Worm (Caenorhabditis elegans) whole organism, late embryonic: ENCODE measurements around the gene B0391.14.

Experiments used
- C38D4.7 ChIP-seq: fragments of 200-800 bp; sonication (Bioruptor generic); optimal IDR thresholded peaks from 2 replicates; lab custom pipeline; 2018; ENCODE audit warnings: mild to moderate bottlenecking, missing genetic modification characterization, moderate library complexity, missing compliant biosample characterization
- F13H6.1 ChIP-seq: sonication (generic microtip); optimal IDR thresholded peaks from 2 replicates; lab custom pipeline; 2016; ENCODE audit warnings: missing genetic modification characterization, missing compliant biosample characterization
- K02D7.2 ChIP-seq: sonication (generic microtip); optimal IDR thresholded peaks from 2 replicates; lab custom pipeline; 2017; ENCODE audit warnings: mild to moderate bottlenecking, missing genetic modification characterization, missing compliant biosample characterization
- K09A11.1 ChIP-seq: sonication (generic microtip); optimal IDR thresholded peaks from 2 replicates; lab custom pipeline; 2017; ENCODE audit warnings: antibody characterized with exemption, mild to moderate bottlenecking, missing genetic modification characterization, missing compliant biosample characterization; ENCODE audit not compliant: insufficient read depth
- T23F11.4 ChIP-seq: fragments of 200-800 bp; sonication (Bioruptor generic); optimal IDR thresholded peaks from 2 replicates; lab custom pipeline; 2018; ENCODE audit warnings: mild to moderate bottlenecking, missing genetic modification characterization, missing compliant biosample characterization
- ama-1 ChIP-seq: fragments of 150-350 bp; optimal IDR thresholded peaks from 2 replicates; lab custom pipeline; 2014
- ceh-14 ChIP-seq: sonication (generic microtip); optimal IDR thresholded peaks from 2 replicates; lab custom pipeline; 2016; ENCODE audit warnings: missing genotype, missing genetic modification characterization, missing compliant biosample characterization
- ceh-18 ChIP-seq: sonication (generic microtip); optimal IDR thresholded peaks from 2 replicates; lab custom pipeline; 2016; ENCODE audit warnings: missing genetic modification characterization, missing compliant biosample characterization
- ceh-2 ChIP-seq: sonication (generic microtip); optimal IDR thresholded peaks from 2 replicates; lab custom pipeline; 2016; ENCODE audit warnings: missing genotype, missing genetic modification characterization, missing compliant biosample characterization
- ceh-24 ChIP-seq: sonication (generic microtip); optimal IDR thresholded peaks from 2 replicates; lab custom pipeline; 2016; ENCODE audit warnings: mild to moderate bottlenecking, missing genetic modification characterization, missing compliant biosample characterization
- ceh-34 ChIP-seq: sonication (generic microtip); optimal IDR thresholded peaks from 2 replicates; lab custom pipeline; 2016; ENCODE audit warnings: mild to moderate bottlenecking, missing genetic modification characterization, missing compliant biosample characterization
- ceh-45 ChIP-seq: fragments of 200-800 bp; sonication (Bioruptor generic); IDR thresholded peaks from 2 replicates; pipeline ENCODE4 v1.3.6; 2022; ENCODE audit warnings: missing genetic modification reagents, missing genetic modification characterization, missing compliant biosample characterization
- ceh-48 ChIP-seq: sonication (generic microtip); optimal IDR thresholded peaks from 2 replicates; lab custom pipeline; 2016; ENCODE audit warnings: missing genetic modification characterization, inconsistent platforms, missing compliant biosample characterization
- dve-1 ChIP-seq: sonication (generic microtip); optimal IDR thresholded peaks from 2 replicates; lab custom pipeline; 2017; ENCODE audit warnings: antibody characterized with exemption, mild to moderate bottlenecking, missing genetic modification characterization, missing compliant biosample characterization
- ets-4 ChIP-seq: sonication (generic microtip); optimal IDR thresholded peaks from 2 replicates; lab custom pipeline; 2016; ENCODE audit warnings: missing genetic modification characterization, missing compliant biosample characterization
- eyg-1 ChIP-seq: sonication (generic microtip); optimal IDR thresholded peaks from 2 replicates; lab custom pipeline; 2016; ENCODE audit warnings: missing genotype, missing genetic modification characterization, missing compliant biosample characterization
- fax-1 ChIP-seq: sonication (generic microtip); optimal IDR thresholded peaks from 2 replicates; lab custom pipeline; 2016; ENCODE audit warnings: missing genotype, missing genetic modification characterization, missing compliant biosample characterization
- fkh-6 ChIP-seq: sonication (generic microtip); optimal IDR thresholded peaks from 2 replicates; lab custom pipeline; 2016; ENCODE audit warnings: missing genetic modification characterization, missing compliant biosample characterization
- gmeb-2 ChIP-seq: sonication (generic microtip); optimal IDR thresholded peaks from 2 replicates; lab custom pipeline; 2016; ENCODE audit warnings: missing genetic modification characterization, inconsistent platforms, missing compliant biosample characterization
- hlh-30 ChIP-seq: sonication (generic microtip); optimal IDR thresholded peaks from 2 replicates; lab custom pipeline; 2017; ENCODE audit warnings: antibody characterized with exemption, missing genetic modification characterization, missing compliant biosample characterization; ENCODE audit not compliant: insufficient read depth
- hlh-6 ChIP-seq: sonication (generic microtip); optimal IDR thresholded peaks from 2 replicates; lab custom pipeline; 2016; ENCODE audit warnings: missing genotype, missing genetic modification characterization, missing compliant biosample characterization
- madf-2 ChIP-seq: sonication (generic microtip); optimal IDR thresholded peaks from 2 replicates; lab custom pipeline; 2017; ENCODE audit warnings: missing genetic modification characterization, missing compliant biosample characterization
- mec-3 ChIP-seq: sonication (generic microtip); optimal IDR thresholded peaks from 2 replicates; lab custom pipeline; 2016; ENCODE audit warnings: borderline replicate concordance, missing genetic modification characterization, missing compliant biosample characterization
- nhr-232 ChIP-seq: sonication (generic microtip); optimal IDR thresholded peaks from 2 replicates; lab custom pipeline; 2016; ENCODE audit warnings: missing genetic modification characterization, missing compliant biosample characterization
- odd-2 ChIP-seq: sonication (generic microtip); optimal IDR thresholded peaks from 2 replicates; lab custom pipeline; 2017; ENCODE audit warnings: antibody characterized with exemption, mild to moderate bottlenecking, missing genetic modification characterization, missing compliant biosample characterization
- pat-9 ChIP-seq: fragments of 200-800 bp; sonication (Bioruptor generic); optimal IDR thresholded peaks from 2 replicates; lab custom pipeline; 2018; ENCODE audit warnings: mild to moderate bottlenecking, missing genetic modification characterization, moderate library complexity, missing compliant biosample characterization
- pha-4 ChIP-seq: fragments of 150-350 bp; optimal IDR thresholded peaks from 2 replicates; lab custom pipeline; 2018; ENCODE audit warnings: missing biosample characterization, missing genetic modification reagents, missing genetic modification characterization
- rnt-1 ChIP-seq: sonication (generic microtip); optimal IDR thresholded peaks from 2 replicates; lab custom pipeline; 2016; ENCODE audit warnings: missing genetic modification characterization, missing compliant biosample characterization
- sox-2 ChIP-seq: fragments of 200-800 bp; sonication (Bioruptor generic); IDR thresholded peaks from 2 replicates; pipeline ENCODE4 v1.3.6; 2022; ENCODE audit warnings: missing genetic modification reagents, missing genetic modification characterization, missing compliant biosample characterization
- sox-4 ChIP-seq: sonication (generic microtip); optimal IDR thresholded peaks from 2 replicates; lab custom pipeline; 2017; ENCODE audit warnings: mild to moderate bottlenecking, missing genetic modification characterization, inconsistent platforms, missing compliant biosample characterization
- syd-9 ChIP-seq: sonication (generic microtip); optimal IDR thresholded peaks from 2 replicates; lab custom pipeline; 2016; ENCODE audit warnings: mild to moderate bottlenecking, missing genetic modification characterization, moderate library complexity, missing compliant biosample characterization
- tbx-7 ChIP-seq: sonication (generic microtip); optimal IDR thresholded peaks from 2 replicates; lab custom pipeline; 2016; ENCODE audit warnings: missing genotype, missing genetic modification characterization, missing compliant biosample characterization
- unc-3 ChIP-seq, 2 experiments: fragments of 200-800 bp in 1 of 2; sonication (Bioruptor generic) in 1 of 2; sonication (generic microtip) in 1 of 2; conservative IDR thresholded peaks in 1 of 2; optimal IDR thresholded peaks in 1 of 2; 2 replicates each; pipeline versions ENCODE4 v1.3.6 to Lab custom; 2016 to 2022; ENCODE audit warnings: missing compliant biosample characterization in 2 of 2, missing genetic modification characterization in 2 of 2, missing genetic modification reagents in 1 of 2
- unc-42 ChIP-seq: sonication (generic microtip); optimal IDR thresholded peaks from 2 replicates; lab custom pipeline; 2016; ENCODE audit warnings: missing genotype, missing genetic modification characterization, missing compliant biosample characterization
- unc-55 ChIP-seq: sonication (generic microtip); optimal IDR thresholded peaks from 2 replicates; lab custom pipeline; 2017; ENCODE audit warnings: missing biosample characterization, missing genetic modification reagents, missing genetic modification characterization
- ztf-16 ChIP-seq: sonication (generic microtip); optimal IDR thresholded peaks from 2 replicates; lab custom pipeline; 2017; ENCODE audit warnings: missing genetic modification characterization, missing compliant biosample characterization

B0391.14 gene

ce11 chrV:15551642-15552041 lies 48.0 kb downstream of the B0391.14 start (continued):
- TF ChIP-seq nhr-232 (peak; percentile 73), K02D7.2 (tag; lab: Kevin White, UChicago) (peak; percentile 61), eyg-1 (tag; lab: Kevin White, UChicago) (peak; percentile 71), pha-4 (tag; lab: Kevin White, UChicago) (no peak), hlh-30 (peak; percentile 89), tbx-7 (peak; percentile 43), mec-3 (tag; lab: Kevin White, UChicago) (peak; percentile 33), ceh-24 (tag; lab: Kevin White, UChicago) (peak; percentile 28), pat-9 (tag; lab: Kevin White, UChicago) (peak; percentile 75), ceh-34 (peak; percentile 76), syd-9 (peak; percentile 75), T23F11.4 (GFP tag; lab: Kevin White, UChicago) (peak; percentile 79), ama-1 (lab: Kevin White, UChicago) (no peak), sox-2 (GFP tag; lab: Robert Waterston, UW) (peak; percentile 67; the same call in 1 of the 2 replicates), unc-55 (GFP tag; lab: Kevin White, UChicago) (no peak), sox-4 (tag; lab: Kevin White, UChicago) (peak; percentile 75), C38D4.7 (peak; percentile 81), gmeb-2 (tag; lab: Kevin White, UChicago) (peak; percentile 83), dve-1 (tag; lab: Kevin White, UChicago) (peak; percentile 47), odd-2 (tag; lab: Kevin White, UChicago) (peak; percentile 33), ceh-2 (tag; lab: Kevin White, UChicago) (peak; percentile 79), fkh-6 (tag; lab: Kevin White, UChicago) (peak; percentile 90), ceh-45 (GFP tag; lab: Robert Waterston, UW) (peak; percentile 79; the same call in 1 of the 2 replicates), unc-42 (tag; lab: Kevin White, UChicago) (peak; percentile 43), madf-2 (tag; lab: Kevin White, UChicago) (peak; percentile 72), ceh-18 (peak; percentile 69), unc-3 (GFP tag; conservative IDR thresholded peaks at IDR 0.05; lab: Robert Waterston, UW) (peak; percentile 68), unc-3 (tag; optimal IDR thresholded peaks at IDR 0.05; lab: Kevin White, UChicago) (peak; percentile 53), K09A11.1 (tag; lab: Kevin White, UChicago) (peak; percentile 49), ceh-48 (tag; lab: Kevin White, UChicago) (peak; percentile 68), ets-4 (peak; percentile 9), F13H6.1 (peak; percentile 74), fax-1 (peak; percentile 55), hlh-6 (tag; lab: Kevin White, UChicago) (peak; percentile 91)

ce11 chrV:15550408-15550807 lies 49.3 kb downstream of the B0391.14 start:
- TF ChIP-seq rnt-1 (tag; lab: Kevin White, UChicago) (no peak), ceh-14 (tag; lab: Kevin White, UChicago) (no peak), ztf-16 (tag; lab: Kevin White, UChicago) (no peak), F13H6.1 (no peak)
- TF ChIP-seq, all 69 proteins: peak for 0
